Fruit fly (Drosophila melanogaster): Measurements from ENCODE around the gene Mgat4b.

Mgat4b gene

dm6 chr3L:14779289-14779688, 10.2 kb upstream of the Mgat4b start:
- TF ChIP-seq cic (GFP tag; optimal IDR thresholded peaks at IDR 0.05) (peak; percentile 17), CG12768 (GFP tag; optimal IDR thresholded peaks at IDR 0.05) (no peak), ovo (GFP tag; optimal IDR thresholded peaks at IDR 0.05) (no peak), Clk (GFP tag; optimal IDR thresholded peaks at IDR 0.05) (no peak), Mnt (GFP tag; optimal IDR thresholded peaks at IDR 0.05) (no peak), pad (GFP tag; optimal IDR thresholded peaks at IDR 0.05) (no peak)

- TF ChIP-seq ovo (GFP tag; optimal IDR thresholded peaks at IDR 0.05) (no peak), CG14711 (tag; optimal IDR thresholded peaks at IDR 0.05) (peak; percentile 22), CG1620 (GFP tag; optimal IDR thresholded peaks at IDR 0.05) (peak; percentile 32), bab1 (GFP tag; optimal IDR thresholded peaks at IDR 0.05) (no peak), Mnt (GFP tag; optimal IDR thresholded peaks at IDR 0.05) (peak; percentile 39), cic (GFP tag; optimal IDR thresholded peaks at IDR 0.05) (peak; percentile 4), CG11617 (GFP tag; optimal IDR thresholded peaks at IDR 0.05) (peak; percentile 57), tj (GFP tag; optimal IDR thresholded peaks at IDR 0.05) (peak; percentile 9), toe (GFP tag; optimal IDR thresholded peaks at IDR 0.05) (no peak), CG12768 (GFP tag; optimal IDR thresholded peaks at IDR 0.05) (peak; percentile 41), Hr96 (GFP tag; optimal IDR thresholded peaks at IDR 0.05) (no peak), kay (GFP tag; ENCODE audit: borderline replicate concordance) (peak; percentile 98), CG7045 (GFP tag; optimal IDR thresholded peaks at IDR 0.05) (no peak), Clk (GFP tag; optimal IDR thresholded peaks at IDR 0.05) (no peak), cnc (optimal IDR thresholded peaks at IDR 0.05) (no peak), pad (GFP tag; optimal IDR thresholded peaks at IDR 0.05) (no peak), Crg-1 (GFP tag; optimal IDR thresholded peaks at IDR 0.05) (no peak), CG7101 (tag; optimal IDR thresholded peaks at IDR 0.05) (peak; percentile 38), CG5204 (GFP tag; optimal IDR thresholded peaks at IDR 0.05) (no peak), CG33017 (tag; optimal IDR thresholded peaks at IDR 0.05) (peak; percentile 25)
Observed at dm6 chr3L:14775711-14776660, 6.9 kb upstream of the Mgat4b start, which contains the start of gene mop. TSS of gene mop (minus strand) at chr3L:14776129.

- peak; percentile 7 for TF ChIP-seq CG7101 (tag; optimal IDR thresholded peaks at IDR 0.05)
- no peak for TF ChIP-seq Clk (GFP tag; optimal IDR thresholded peaks at IDR 0.05)
- no peak for TF ChIP-seq CG33017 (tag; optimal IDR thresholded peaks at IDR 0.05)
- TF ChIP-seq Crg-1 (GFP tag; optimal IDR thresholded peaks at IDR 0.05) = peak; percentile 80
- peak; percentile 70 for TF ChIP-seq CG12768 (GFP tag; optimal IDR thresholded peaks at IDR 0.05)
- TF ChIP-seq cnc (optimal IDR thresholded peaks at IDR 0.05) = no peak
- no peak for TF ChIP-seq toe (GFP tag; optimal IDR thresholded peaks at IDR 0.05)
- TF ChIP-seq pad (GFP tag; optimal IDR thresholded peaks at IDR 0.05) = no peak
- no peak for TF ChIP-seq tj (GFP tag; optimal IDR thresholded peaks at IDR 0.05)
- TF ChIP-seq Hr96 (GFP tag; optimal IDR thresholded peaks at IDR 0.05) = no peak
- TF ChIP-seq ovo (GFP tag; optimal IDR thresholded peaks at IDR 0.05) = peak; percentile 38
- TF ChIP-seq CG5204 (GFP tag; optimal IDR thresholded peaks at IDR 0.05) = no peak
- TF ChIP-seq CG1620 (GFP tag; optimal IDR thresholded peaks at IDR 0.05) = peak; percentile 54
- peak; percentile 72 for TF ChIP-seq cic (GFP tag; optimal IDR thresholded peaks at IDR 0.05)
- TF ChIP-seq CG11617 (GFP tag; optimal IDR thresholded peaks at IDR 0.05) = peak; percentile 32
- peak; percentile 65 for TF ChIP-seq bab1 (GFP tag; optimal IDR thresholded peaks at IDR 0.05)
- no peak for TF ChIP-seq kay (GFP tag; ENCODE audit: borderline replicate concordance)
- peak; percentile 38 for TF ChIP-seq Mnt (GFP tag; optimal IDR thresholded peaks at IDR 0.05)
- TF ChIP-seq CG14711 (tag; optimal IDR thresholded peaks at IDR 0.05) = peak; percentile 16
- peak; percentile 68 for TF ChIP-seq CG7045 (GFP tag; optimal IDR thresholded peaks at IDR 0.05)
Observed at dm6 chr3L:14761837-14762785, 7.0 kb downstream of the Mgat4b start, which contains the start of the genes Tsen34 and Mgat4a. TSS of gene Tsen34 (minus strand) at chr3L:14761844. TSS of gene Mgat4a (plus strand) at chr3L:14762028.

dm6 chr3L:14760949-14761348, 8.1 kb downstream of the Mgat4b start, which contains the start of gene Trl:
TSS of gene Trl (minus strand) at chr3L:14761049.
- TF ChIP-seq kay (GFP tag; ENCODE audit: borderline replicate concordance) (peak; percentile 87), CG7045 (GFP tag; optimal IDR thresholded peaks at IDR 0.05) (no peak), Mnt (GFP tag; optimal IDR thresholded peaks at IDR 0.05) (no peak)

- TF ChIP-seq CG7045 (GFP tag; optimal IDR thresholded peaks at IDR 0.05) (no peak), CG1620 (GFP tag; optimal IDR thresholded peaks at IDR 0.05) (no peak), CG11617 (GFP tag; optimal IDR thresholded peaks at IDR 0.05) (no peak), Crg-1 (GFP tag; optimal IDR thresholded peaks at IDR 0.05) (no peak), tj (GFP tag; optimal IDR thresholded peaks at IDR 0.05) (no peak), bab1 (GFP tag; optimal IDR thresholded peaks at IDR 0.05) (peak; percentile 58), CG7101 (tag; optimal IDR thresholded peaks at IDR 0.05) (peak; percentile 58), cic (GFP tag; optimal IDR thresholded peaks at IDR 0.05) (no peak), Mnt (GFP tag; optimal IDR thresholded peaks at IDR 0.05) (peak; percentile 75), toe (GFP tag; optimal IDR thresholded peaks at IDR 0.05) (no peak), pad (GFP tag; optimal IDR thresholded peaks at IDR 0.05) (peak; percentile 87), kay (GFP tag; ENCODE audit: borderline replicate concordance) (no peak), CG12768 (GFP tag; optimal IDR thresholded peaks at IDR 0.05) (no peak), CG5204 (GFP tag; optimal IDR thresholded peaks at IDR 0.05) (peak; percentile 55), CG14711 (tag; optimal IDR thresholded peaks at IDR 0.05) (peak; percentile 10), ovo (GFP tag; optimal IDR thresholded peaks at IDR 0.05) (no peak), Clk (GFP tag; optimal IDR thresholded peaks at IDR 0.05) (no peak), CG33017 (tag; optimal IDR thresholded peaks at IDR 0.05) (peak; percentile 30), cnc (optimal IDR thresholded peaks at IDR 0.05) (no peak), Hr96 (GFP tag; optimal IDR thresholded peaks at IDR 0.05) (no peak)
Observed at dm6 chr3L:14759984-14760626, 9.0 kb downstream of the Mgat4b start.
